Worm (Caenorhabditis elegans) whole organism, young adult: ENCODE measurements around the gene pptr-2.

Experiments
- B0336.3 ChIP-seq: fragments of 200-800 bp; sonication (Bioruptor generic); IDR thresholded peaks from 2 replicates; pipeline ENCODE4 v1.3.6; 2022; ENCODE audit warnings: missing genetic modification characterization, missing compliant biosample characterization
- C06A6.2 ChIP-seq: fragments of 200-800 bp; sonication (Bioruptor generic); conservative IDR thresholded peaks from 2 replicates; pipeline ENCODE4 v1.3.6; 2022; ENCODE audit warnings: missing genetic modification characterization, missing compliant biosample characterization
- F22D6.2 ChIP-seq: sonication (generic microtip); optimal IDR thresholded peaks from 2 replicates; lab custom pipeline; 2016; ENCODE audit warnings: mild to moderate bottlenecking, missing genetic modification characterization, missing compliant biosample characterization
- F33H1.4 ChIP-seq: fragments of 200-800 bp; sonication (Bioruptor generic); IDR thresholded peaks from 2 replicates; pipeline ENCODE4 v1.3.6; 2022; ENCODE audit warnings: missing genetic modification reagents, missing genetic modification characterization, missing compliant biosample characterization
- F55B11.4 ChIP-seq: sonication (generic microtip); optimal IDR thresholded peaks from 2 replicates; lab custom pipeline; 2016; ENCODE audit warnings: missing compliant biosample characterization, missing genetic modification characterization, borderline replicate concordance; ENCODE audit not compliant: insufficient read depth
- Y53G8AR.9 ChIP-seq: fragments of 200-800 bp; sonication (Bioruptor generic); conservative IDR thresholded peaks from 2 replicates; pipeline ENCODE4 v1.3.6; 2022; ENCODE audit warnings: missing genetic modification reagents, missing genetic modification characterization, missing compliant biosample characterization
- Y67H2A.10 ChIP-seq: fragments of 200-800 bp; sonication (Bioruptor generic); conservative IDR thresholded peaks from 2 replicates; pipeline ENCODE4 v1.3.6; 2022; ENCODE audit warnings: missing genetic modification reagents, missing genetic modification characterization, missing compliant biosample characterization
- Y79H2A.3 ChIP-seq: fragments of 200-800 bp; sonication (Bioruptor generic); conservative IDR thresholded peaks from 2 replicates; pipeline ENCODE4 v1.3.6; 2022; ENCODE audit warnings: missing genetic modification reagents, missing genetic modification characterization, missing compliant biosample characterization
- Y95B8A.8 ChIP-seq: fragments of 200-800 bp; sonication (Bioruptor generic); IDR thresholded peaks from 2 replicates; pipeline ENCODE4 v1.3.6; 2022; ENCODE audit warnings: missing genetic modification reagents, missing genetic modification characterization, missing compliant biosample characterization
- athp-1 ChIP-seq: sonication (generic microtip); optimal IDR thresholded peaks from 2 replicates; lab custom pipeline; 2017; ENCODE audit warnings: mild to moderate bottlenecking, missing genetic modification characterization, missing compliant biosample characterization
- attf-5 ChIP-seq: fragments of 200-800 bp; sonication (Bioruptor generic); optimal IDR thresholded peaks from 2 replicates; lab custom pipeline; 2018; ENCODE audit warnings: mild to moderate bottlenecking, missing genetic modification characterization, missing compliant biosample characterization
- bed-2 ChIP-seq: fragments of 200-800 bp; sonication (Bioruptor generic); IDR thresholded peaks from 2 replicates; pipeline ENCODE4 v1.3.6; 2022; ENCODE audit warnings: missing genetic modification reagents, missing genetic modification characterization, missing compliant biosample characterization
- ccch-3 ChIP-seq: fragments of 200-800 bp; sonication (Bioruptor generic); optimal IDR thresholded peaks from 2 replicates; lab custom pipeline; 2018; ENCODE audit warnings: mild to moderate bottlenecking, missing genetic modification characterization, missing compliant biosample characterization
- cebp-1 ChIP-seq, 2 experiments: fragments of 200-800 bp in 1 of 2; sonication (Bioruptor generic) in 1 of 2; sonication (generic microtip) in 1 of 2; IDR thresholded peaks in 1 of 2; optimal IDR thresholded peaks in 1 of 2; 2 replicates each; pipeline versions ENCODE4 v1.3.6 to Lab custom; 2017 to 2022; ENCODE audit warnings: missing compliant biosample characterization in 2 of 2, missing genetic modification characterization in 2 of 2, mild to moderate bottlenecking in 1 of 2, missing genetic modification reagents in 1 of 2, moderate library complexity in 1 of 2
- cebp-2 ChIP-seq: fragments of 200-800 bp; sonication (Bioruptor generic); IDR thresholded peaks from 2 replicates; pipeline ENCODE4 v1.3.6; 2022; ENCODE audit warnings: missing genetic modification characterization, missing compliant biosample characterization
- ceh-100 ChIP-seq: fragments of 200-800 bp; sonication (Bioruptor generic); IDR thresholded peaks from 2 replicates; pipeline ENCODE4 v1.3.6; 2022; ENCODE audit warnings: missing genetic modification reagents, missing genetic modification characterization, missing compliant biosample characterization
- die-1 ChIP-seq: sonication (generic microtip); optimal IDR thresholded peaks from 2 replicates; lab custom pipeline; 2016; ENCODE audit warnings: missing genotype, mild to moderate bottlenecking, missing genetic modification characterization, missing compliant biosample characterization
- egl-44 ChIP-seq: fragments of 200-800 bp; sonication (Bioruptor generic); IDR thresholded peaks from 2 replicates; pipeline ENCODE4 v1.3.6; 2022; ENCODE audit warnings: missing genetic modification reagents, missing genetic modification characterization, missing compliant biosample characterization
- egrh-3 ChIP-seq: fragments of 200-800 bp; sonication (Bioruptor generic); IDR thresholded peaks from 2 replicates; pipeline ENCODE4 v1.3.6; 2022; ENCODE audit warnings: missing genetic modification reagents, missing genetic modification characterization, missing compliant biosample characterization
- hmg-1.2 ChIP-seq: fragments of 200-800 bp; sonication (Bioruptor generic); IDR thresholded peaks from 2 replicates; pipeline ENCODE4 v1.3.6; 2022; ENCODE audit warnings: missing genetic modification reagents, missing genetic modification characterization, missing compliant biosample characterization
- hsf-1 ChIP-seq: fragments of 200-800 bp; sonication (Bioruptor generic); IDR thresholded peaks from 2 replicates; pipeline ENCODE4 v1.3.6; 2022; ENCODE audit warnings: missing genetic modification reagents, missing genetic modification characterization, missing compliant biosample characterization
- let-526 ChIP-seq: fragments of 200-800 bp; sonication (Bioruptor generic); IDR thresholded peaks from 2 replicates; pipeline ENCODE4 v1.3.6; 2022; ENCODE audit warnings: missing genetic modification reagents, missing genetic modification characterization, missing compliant biosample characterization
- let-607 ChIP-seq, 2 experiments: fragments of 200-800 bp in 1 of 2; sonication (Bioruptor generic) in 1 of 2; sonication (generic microtip) in 1 of 2; optimal IDR thresholded peaks; 2 replicates each; lab custom pipeline; 2016 to 2018; ENCODE audit warnings: mild to moderate bottlenecking in 2 of 2, missing compliant biosample characterization in 2 of 2, missing genetic modification characterization in 2 of 2, moderate library complexity in 2 of 2, missing genotype in 1 of 2
- lin-26 ChIP-seq: fragments of 200-800 bp; sonication (Bioruptor generic); IDR thresholded peaks from 2 replicates; pipeline ENCODE4 v1.3.6; 2022; ENCODE audit warnings: missing genetic modification reagents, missing genetic modification characterization, missing compliant biosample characterization
- lin-54 ChIP-seq: fragments of 200-800 bp; sonication (Bioruptor generic); optimal IDR thresholded peaks from 2 replicates; lab custom pipeline; 2018; ENCODE audit warnings: mild to moderate bottlenecking, missing genetic modification characterization, missing compliant biosample characterization
- mxl-1 ChIP-seq: sonication (generic microtip); optimal IDR thresholded peaks from 2 replicates; lab custom pipeline; 2016; ENCODE audit warnings: missing genetic modification characterization, missing compliant biosample characterization
- nhr-120 ChIP-seq: fragments of 200-800 bp; sonication (Bioruptor generic); IDR thresholded peaks from 2 replicates; pipeline ENCODE4 v1.3.6; 2022; ENCODE audit warnings: missing genetic modification characterization, missing compliant biosample characterization
- nhr-27 ChIP-seq: fragments of 200-800 bp; sonication (Bioruptor generic); optimal IDR thresholded peaks from 2 replicates; lab custom pipeline; 2018; ENCODE audit warnings: mild to moderate bottlenecking, missing genetic modification characterization, moderate library complexity, missing compliant biosample characterization
- pbrm-1 ChIP-seq: fragments of 200-800 bp; sonication (Bioruptor generic); IDR thresholded peaks from 2 replicates; pipeline ENCODE4 v1.3.6; 2022; ENCODE audit warnings: missing genetic modification reagents, missing genetic modification characterization, missing compliant biosample characterization
- rcor-1 ChIP-seq: fragments of 200-800 bp; sonication (Bioruptor generic); IDR thresholded peaks from 2 replicates; pipeline ENCODE4 v1.3.6; 2022; ENCODE audit warnings: missing genetic modification reagents, missing genetic modification characterization, missing compliant biosample characterization
- rpc-1 ChIP-seq, 2 experiments: fragments of 150-350 bp in 1 of 2; sonication (generic microtip) in 1 of 2; optimal IDR thresholded peaks; 2 replicates each; lab custom pipeline; 2014 to 2018; ENCODE audit warnings: missing biosample characterization in 1 of 2, missing genetic modification characterization in 1 of 2, missing genetic modification reagents in 1 of 2, missing genotype in 1 of 2
- sdz-38 ChIP-seq: sonication (generic microtip); optimal IDR thresholded peaks from 2 replicates; lab custom pipeline; 2016; ENCODE audit warnings: missing genotype, missing genetic modification characterization, missing compliant biosample characterization
- unc-130 ChIP-seq: sonication (generic microtip); optimal IDR thresholded peaks from 2 replicates; lab custom pipeline; 2016; ENCODE audit warnings: missing genetic modification reagents, missing genetic modification characterization, missing compliant biosample characterization
- zim-3 ChIP-seq: sonication (generic microtip); optimal IDR thresholded peaks from 2 replicates; lab custom pipeline; 2017; ENCODE audit warnings: mild to moderate bottlenecking, missing genetic modification characterization, moderate library complexity, missing compliant biosample characterization
- ztf-25 ChIP-seq: fragments of 200-800 bp; sonication (Bioruptor generic); IDR thresholded peaks from 2 replicates; pipeline ENCODE4 v1.3.6; 2022; ENCODE audit warnings: missing genetic modification reagents, missing genetic modification characterization, missing compliant biosample characterization
- ztf-6 ChIP-seq: fragments of 200-800 bp; sonication (Bioruptor generic); IDR thresholded peaks from 2 replicates; pipeline ENCODE4 v1.3.6; 2022; ENCODE audit warnings: missing genetic modification reagents, missing genetic modification characterization, missing compliant biosample characterization

pptr-2 gene

ce11 chrV:11056484-11056883 lies 21.8 kb upstream of the pptr-2 start:
- TF ChIP-seq unc-130 (no peak), let-607 (tag; optimal IDR thresholded peaks at IDR 0.05; lab: Kevin White, UChicago) (no peak), athp-1 (no peak), Y67H2A.10 (GFP tag; lab: Robert Waterston, UW) (no peak), zim-3 (no peak), Y95B8A.8 (GFP tag; lab: Robert Waterston, UW) (no peak), ztf-25 (GFP tag; lab: Robert Waterston, UW) (no peak), rcor-1 (GFP tag; lab: Robert Waterston, UW) (no peak), pbrm-1 (GFP tag; lab: Robert Waterston, UW) (no peak), Y53G8AR.9 (GFP tag; lab: Robert Waterston, UW) (no peak), nhr-27 (tag; lab: Kevin White, UChicago) (no peak), attf-5 (GFP tag; lab: Kevin White, UChicago) (no peak), mxl-1 (tag; lab: Kevin White, UChicago) (no peak), rpc-1 (optimal IDR thresholded peaks at IDR 0.05; lab: Kevin White, UChicago) (no peak), rpc-1 (tag; optimal IDR thresholded peaks at IDR 0.05; lab: Kevin White, UChicago) (no peak), hmg-1.2 (GFP tag; lab: Robert Waterston, UW) (no peak), lin-26 (GFP tag; lab: Robert Waterston, UW) (no peak)

ce11 chrV:11053827-11054226 lies 19.1 kb upstream of the pptr-2 start, which contains the start of gene T04C12.7:
TSS of gene T04C12.7 (plus strand) at chrV:11054127.
- no peak for TF ChIP-seq sdz-38 (tag; lab: Kevin White, UChicago)
- TF ChIP-seq egl-44 (GFP tag; lab: Robert Waterston, UW): no peak
- no peak for TF ChIP-seq lin-54 (GFP tag; lab: Kevin White, UChicago)
- TF ChIP-seq let-526: no peak
- no peak for TF ChIP-seq Y53G8AR.9 (GFP tag; lab: Robert Waterston, UW)
- TF ChIP-seq C06A6.2 (GFP tag; lab: Robert Waterston, UW): no peak
- TF ChIP-seq ztf-6 (GFP tag; lab: Robert Waterston, UW): no peak
- TF ChIP-seq bed-2: no peak
- TF ChIP-seq F33H1.4: no peak
- no peak for TF ChIP-seq zim-3
- TF ChIP-seq unc-130: no peak
- no peak for TF ChIP-seq egrh-3 (GFP tag; lab: Robert Waterston, UW)
- TF ChIP-seq hsf-1: no peak
- no peak for TF ChIP-seq rcor-1 (GFP tag; lab: Robert Waterston, UW)
- TF ChIP-seq F22D6.2 (tag; lab: Kevin White, UChicago): no peak
- TF ChIP-seq die-1 (tag; lab: Kevin White, UChicago): no peak
- no peak for TF ChIP-seq F55B11.4

ce11 chrV:11051921-11052320 lies 17.2 kb upstream of the pptr-2 start, which contains the start of gene T04C12.33:
TSS of gene T04C12.33 (plus strand) at chrV:11052221.
- no peak for TF ChIP-seq nhr-120
- TF ChIP-seq ccch-3: no peak
- TF ChIP-seq B0336.3 (GFP tag; lab: Robert Waterston, UW): no peak
- TF ChIP-seq cebp-2 (GFP tag; lab: Robert Waterston, UW): no peak
- no peak for TF ChIP-seq Y79H2A.3 (GFP tag; lab: Robert Waterston, UW)
- TF ChIP-seq cebp-1 (GFP tag; IDR thresholded peaks at IDR 0.05; lab: Robert Waterston, UW): no peak
- TF ChIP-seq cebp-1 (tag; optimal IDR thresholded peaks at IDR 0.05; lab: Kevin White, UChicago): no peak
- TF ChIP-seq egl-44 (GFP tag; lab: Robert Waterston, UW): no peak
- TF ChIP-seq ceh-100 (GFP tag; lab: Robert Waterston, UW): no peak
